Fruit fly (Drosophila melanogaster): ENCODE results near the gene CG3857.

Gene CG3857

dm6 chrX:1908757-1909156 lies 31.1 kb downstream of the CG3857 start, which contains the start of the genes Edem1 and Rbcn-3B:
Gene Edem1, minus strand, starts transcription at chrX:1908827.
Gene Rbcn-3B, plus strand, starts transcription at chrX:1908920.
- TF ChIP-seq EcR (GFP tag; optimal IDR thresholded peaks at IDR 0.05) (no peak), pan (optimal IDR thresholded peaks at IDR 0.05) (no peak), usp (GFP tag; optimal IDR thresholded peaks at IDR 0.05) (no peak), Dll (optimal IDR thresholded peaks at IDR 0.05) (no peak), psq (optimal IDR thresholded peaks at IDR 0.05) (no peak), CG8478 (optimal IDR thresholded peaks at IDR 0.05) (no peak)

DNA sequence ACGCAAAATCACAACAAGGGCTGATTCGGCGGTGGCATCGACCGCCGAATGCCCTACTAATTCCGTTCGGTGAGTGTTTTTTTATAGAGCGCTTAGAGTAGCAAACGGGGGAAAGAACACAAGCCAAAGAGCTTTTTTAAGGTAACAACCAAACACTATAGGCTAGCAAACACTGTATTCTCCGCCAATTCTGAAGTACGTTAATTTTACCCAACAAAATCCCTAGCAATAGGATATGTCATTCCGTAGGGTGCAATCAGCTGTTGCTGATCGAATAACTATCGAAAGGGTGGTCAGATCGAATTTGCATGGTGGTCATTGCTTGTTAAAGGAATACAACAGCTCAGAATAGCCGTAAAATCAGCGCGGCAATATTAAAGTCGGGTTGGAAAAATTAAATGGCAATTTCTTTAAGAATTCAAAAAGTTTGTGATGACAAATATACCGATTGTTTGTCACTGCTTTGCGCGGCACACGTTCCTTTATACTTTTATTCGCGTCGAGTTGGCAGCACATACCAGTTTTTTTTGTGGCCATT lies 32.0 kb downstream of the CG3857 start, which contains the start of gene mip130:
TSS of gene mip130 (plus strand) at position 513 of the 538 bp plus-strand sequence.
- TF ChIP-seq pan (optimal IDR thresholded peaks at IDR 0.05) (no peak), CG8478 (optimal IDR thresholded peaks at IDR 0.05) (no peak)

dm6 chrX:1903968-1904367 lies 35.9 kb downstream of the CG3857 start:
- TF ChIP-seq usp (GFP tag; optimal IDR thresholded peaks at IDR 0.05) (no peak), Dll (optimal IDR thresholded peaks at IDR 0.05) (no peak), CG8478 (optimal IDR thresholded peaks at IDR 0.05) (no peak), psq (optimal IDR thresholded peaks at IDR 0.05) (no peak), EcR (GFP tag; optimal IDR thresholded peaks at IDR 0.05) (no peak), pan (optimal IDR thresholded peaks at IDR 0.05) (no peak)

- TF ChIP-seq EcR (GFP tag; optimal IDR thresholded peaks at IDR 0.05) (no peak), pan (optimal IDR thresholded peaks at IDR 0.05) (no peak), Dll (optimal IDR thresholded peaks at IDR 0.05) (no peak), usp (GFP tag; optimal IDR thresholded peaks at IDR 0.05) (no peak), CG8478 (optimal IDR thresholded peaks at IDR 0.05) (no peak), psq (optimal IDR thresholded peaks at IDR 0.05) (no peak)
Measured at dm6 chrX:1903077-1903476, 36.8 kb downstream of the CG3857 start, which contains the start of gene CG32801. Gene CG32801, minus strand, starts transcription at chrX:1903177.

DNA sequence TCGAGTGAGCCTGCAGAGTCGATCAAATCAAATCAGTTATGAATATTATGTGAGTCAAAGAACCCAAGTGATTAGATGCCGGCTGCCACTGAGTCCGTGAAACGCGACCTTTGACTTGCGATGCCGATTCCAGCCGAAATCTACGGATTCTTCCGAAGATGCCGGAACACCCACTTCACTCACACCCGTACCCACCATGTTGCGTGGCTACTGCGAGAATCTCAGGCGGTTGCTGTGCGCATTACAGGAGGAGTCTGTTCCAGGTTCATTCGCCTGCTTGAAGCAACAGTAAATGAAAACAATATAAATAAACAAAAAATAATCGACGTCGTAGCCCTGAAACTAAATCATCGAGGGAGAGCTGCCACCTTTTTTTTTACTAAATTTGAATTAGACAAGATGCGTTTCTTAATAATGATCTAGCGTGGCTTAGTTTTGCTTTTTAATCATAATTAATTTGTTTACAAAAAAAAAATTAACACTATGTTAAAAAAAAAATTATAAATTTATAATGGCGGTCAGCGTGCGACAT lies 38.2 kb downstream of the CG3857 start, which contains the start of gene Ldaf1:
TSS of gene Ldaf1 (minus strand) at position 307 of the 532 bp plus-strand sequence.
- TF ChIP-seq Dll (optimal IDR thresholded peaks at IDR 0.05): no peak
- no peak for TF ChIP-seq pan (optimal IDR thresholded peaks at IDR 0.05)
- no peak for TF ChIP-seq usp (GFP tag; optimal IDR thresholded peaks at IDR 0.05)
- TF ChIP-seq psq (optimal IDR thresholded peaks at IDR 0.05): no peak
- TF ChIP-seq EcR (GFP tag; optimal IDR thresholded peaks at IDR 0.05): no peak
- TF ChIP-seq CG8478 (optimal IDR thresholded peaks at IDR 0.05): no peak

DNA sequence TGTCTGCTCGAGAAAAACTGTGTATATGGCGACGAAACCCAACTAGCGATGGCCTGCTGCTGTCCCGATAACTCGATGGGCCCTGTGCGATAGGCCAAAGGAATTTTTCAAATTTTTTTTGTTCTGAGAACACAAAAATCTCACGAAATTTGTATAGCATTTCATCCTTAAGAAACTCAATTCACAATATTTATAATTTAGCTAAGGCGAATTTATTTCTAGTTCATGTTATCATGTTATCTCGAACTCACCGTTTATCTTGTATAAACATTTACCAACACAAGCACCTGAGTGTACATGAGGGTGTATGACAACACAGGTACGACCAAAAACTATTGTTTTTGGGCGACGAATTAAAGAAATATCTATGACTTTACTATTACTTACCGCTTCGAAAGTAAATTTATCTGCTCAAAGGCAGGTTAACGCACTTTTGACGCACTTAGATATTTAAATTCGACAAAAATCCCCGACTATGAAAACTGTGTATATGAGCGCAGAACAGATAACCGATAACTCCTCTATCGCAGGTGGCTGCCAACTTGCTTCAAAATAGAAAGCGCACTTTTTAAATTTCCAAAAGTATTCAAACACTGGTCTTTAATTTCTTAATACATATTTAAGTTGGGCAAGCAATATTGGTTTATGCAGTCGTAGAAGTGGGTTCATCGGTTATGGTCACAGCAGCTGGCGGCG lies 39.6 kb downstream of the CG3857 start, which contains the start of gene arm:
TSS of gene arm (minus strand) at position 524 of the 696 bp plus-strand sequence.
- TF ChIP-seq EcR (GFP tag; optimal IDR thresholded peaks at IDR 0.05) (no peak), CG8478 (optimal IDR thresholded peaks at IDR 0.05) (no peak), pan (optimal IDR thresholded peaks at IDR 0.05) (no peak), usp (GFP tag; optimal IDR thresholded peaks at IDR 0.05) (no peak), psq (optimal IDR thresholded peaks at IDR 0.05) (no peak)

DNA sequence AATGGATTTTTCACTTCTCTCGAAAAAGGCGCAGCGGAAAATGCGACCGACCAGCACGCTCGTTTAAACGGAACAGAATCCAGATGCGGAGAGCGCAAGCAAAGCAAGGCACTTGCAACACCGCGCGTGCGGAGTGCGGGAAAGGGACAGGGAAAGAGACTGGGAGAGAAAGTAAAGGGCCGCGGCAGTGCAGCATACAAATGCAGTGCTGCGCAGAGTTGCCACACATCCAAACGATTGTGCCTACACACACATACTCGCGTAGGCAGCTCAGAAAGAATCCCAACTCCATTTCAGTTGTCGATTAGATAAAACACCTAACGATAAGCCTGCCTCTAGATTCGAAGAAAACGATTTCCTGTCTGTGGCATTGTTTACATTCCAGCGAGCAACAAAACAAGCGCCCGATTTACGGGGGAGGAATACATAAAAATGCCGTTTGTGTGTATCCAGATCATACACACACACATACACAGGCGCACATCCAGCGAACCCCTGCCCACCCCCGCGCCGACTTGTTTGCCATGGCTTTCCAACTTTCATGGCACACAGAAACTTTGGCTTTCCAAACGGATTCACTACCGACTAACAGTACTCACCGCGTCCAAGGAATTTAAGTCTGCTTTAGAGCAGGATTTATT lies 40.3 kb downstream of the CG3857 start:
- no peak for TF ChIP-seq psq (optimal IDR thresholded peaks at IDR 0.05)
- TF ChIP-seq Dll (optimal IDR thresholded peaks at IDR 0.05): peak; percentile 34

- TF ChIP-seq EcR (GFP tag; optimal IDR thresholded peaks at IDR 0.05) (no peak), psq (optimal IDR thresholded peaks at IDR 0.05) (no peak), usp (GFP tag; optimal IDR thresholded peaks at IDR 0.05) (no peak), CG8478 (optimal IDR thresholded peaks at IDR 0.05) (no peak)
Measured at dm6 chrX:1897384-1897783, 42.5 kb downstream of the CG3857 start.

- TF ChIP-seq EcR (GFP tag; optimal IDR thresholded peaks at IDR 0.05) (no peak), Dll (optimal IDR thresholded peaks at IDR 0.05) (no peak), usp (GFP tag; optimal IDR thresholded peaks at IDR 0.05) (no peak), CG8478 (optimal IDR thresholded peaks at IDR 0.05) (no peak), pan (optimal IDR thresholded peaks at IDR 0.05) (no peak), psq (optimal IDR thresholded peaks at IDR 0.05) (no peak)
Measured at dm6 chrX:1893532-1893931, 46.3 kb downstream of the CG3857 start.

- TF ChIP-seq usp (GFP tag; optimal IDR thresholded peaks at IDR 0.05) (no peak), psq (optimal IDR thresholded peaks at IDR 0.05) (no peak)
Measured at dm6 chrX:1889926-1890325, 49.9 kb downstream of the CG3857 start, which contains the start of the genes trr and mRpL16. Gene trr, minus strand, starts transcription at chrX:1889950. Gene mRpL16, plus strand, starts transcription at chrX:1890256.
